Worm (Caenorhabditis elegans) whole organism, young adult: ENCODE data around the gene otpl-7.

Source experiments
- B0261.1 ChIP-seq: sonication (generic microtip); optimal IDR thresholded peaks from 2 replicates; lab custom pipeline; 2016; ENCODE audit warnings: mild to moderate bottlenecking, missing genetic modification characterization, moderate library complexity, missing compliant biosample characterization
- F33H1.4 ChIP-seq: fragments of 200-800 bp; sonication (Bioruptor generic); IDR thresholded peaks from 2 replicates; pipeline ENCODE4 v1.3.6; 2022; ENCODE audit warnings: missing genetic modification reagents, missing genetic modification characterization, missing compliant biosample characterization
- F52B5.7 ChIP-seq: sonication (generic microtip); optimal IDR thresholded peaks from 2 replicates; lab custom pipeline; 2016; ENCODE audit warnings: mild to moderate bottlenecking, missing genetic modification characterization, missing compliant biosample characterization
- F57C9.4 ChIP-seq: sonication (generic microtip); optimal IDR thresholded peaks from 2 replicates; lab custom pipeline; 2017; ENCODE audit warnings: mild to moderate bottlenecking, missing genetic modification characterization, missing compliant biosample characterization
- Y53F4B.3 ChIP-seq: fragments of 200-800 bp; sonication (Bioruptor generic); IDR thresholded peaks from 2 replicates; pipeline ENCODE4 v1.3.6; 2022; ENCODE audit warnings: missing genetic modification reagents, missing genetic modification characterization, missing compliant biosample characterization
- Y67H2A.10 ChIP-seq: fragments of 200-800 bp; sonication (Bioruptor generic); conservative IDR thresholded peaks from 2 replicates; pipeline ENCODE4 v1.3.6; 2022; ENCODE audit warnings: missing genetic modification reagents, missing genetic modification characterization, missing compliant biosample characterization
- ama-1 ChIP-seq, 3 experiments: fragments of 150-350 bp in 1 of 3; sonication (generic microtip) in 2 of 3; optimal IDR thresholded peaks; 2 replicates each; lab custom pipeline; 2014 to 2018; ENCODE audit warnings: missing biosample characterization in 2 of 3, missing genetic modification characterization in 2 of 3, missing genetic modification reagents in 2 of 3
- bed-1 ChIP-seq: fragments of 200-800 bp; sonication (Bioruptor generic); IDR thresholded peaks from 2 replicates; pipeline ENCODE4 v1.3.6; 2022; ENCODE audit warnings: missing genetic modification reagents, missing genetic modification characterization, missing compliant biosample characterization
- ceh-27 ChIP-seq: fragments of 200-800 bp; sonication (Bioruptor generic); optimal IDR thresholded peaks from 2 replicates; lab custom pipeline; 2018; ENCODE audit warnings: mild to moderate bottlenecking, missing genetic modification characterization, moderate library complexity, missing compliant biosample characterization
- ceh-40 ChIP-seq: fragments of 200-800 bp; sonication (Bioruptor generic); IDR thresholded peaks from 2 replicates; pipeline ENCODE4 v1.3.6; 2022; ENCODE audit warnings: missing genetic modification characterization, missing compliant biosample characterization
- him-1 ChIP-seq: sonication (generic microtip); optimal IDR thresholded peaks from 2 replicates; lab custom pipeline; 2016; ENCODE audit warnings: missing genotype, missing genetic modification reagents, missing genetic modification characterization, missing compliant biosample characterization
- lin-35 ChIP-seq, 3 experiments: fragments of 150-350 bp in 2 of 3; sonication (generic microtip) in 1 of 3; optimal IDR thresholded peaks; 2 replicates each; lab custom pipeline; 2014 to 2018; ENCODE audit warnings: missing biosample characterization in 3 of 3, missing genetic modification characterization in 3 of 3, missing genetic modification reagents in 3 of 3
- mes-4 ChIP-seq: sonication (generic microtip); optimal IDR thresholded peaks from 2 replicates; lab custom pipeline; 2016; ENCODE audit warnings: missing genotype, missing genetic modification characterization, missing compliant biosample characterization
- repo-1 ChIP-seq: sonication (generic microtip); optimal IDR thresholded peaks from 2 replicates; lab custom pipeline; 2017; ENCODE audit warnings: mild to moderate bottlenecking, missing genetic modification characterization, missing compliant biosample characterization

- TF ChIP-seq ceh-40 (GFP tag; lab: Robert Waterston, UW) (no peak), Y67H2A.10 (GFP tag; lab: Robert Waterston, UW) (no peak), repo-1 (tag; lab: Kevin White, UChicago) (no peak), ama-1 (optimal IDR thresholded peaks at IDR 0.05; lab: Kevin White, UChicago) (no peak), ama-1 (GFP tag; optimal IDR thresholded peaks at IDR 0.05; lab: Kevin White, UChicago) (no peak), B0261.1 (tag; lab: Kevin White, UChicago) (no peak), ceh-27 (GFP tag; lab: Kevin White, UChicago) (no peak), Y53F4B.3 (GFP tag; lab: Robert Waterston, UW) (no peak), F33H1.4 (GFP tag; lab: Robert Waterston, UW) (no peak), him-1 (no peak), mes-4 (tag; lab: Kevin White, UChicago) (no peak), F52B5.7 (tag; lab: Kevin White, UChicago) (no peak), bed-1 (GFP tag; lab: Robert Waterston, UW) (no peak), lin-35 (GFP tag; optimal IDR thresholded peaks at IDR 0.05; lab: Kevin White, UChicago) (no peak), F57C9.4 (no peak)
These were observed 7.9 kb upstream of the otpl-7 start, which contains the start of gene F45F2.9 for ce11 chrV:8513361-8513760.
